Worm (Caenorhabditis elegans) whole organism, late embryonic: ENCODE data around the gene K09C8.2.

Experiments used
- C08G9.2 ChIP-seq: sonication (generic microtip); optimal IDR thresholded peaks from 2 replicates; lab custom pipeline; 2016; ENCODE audit warnings: mild to moderate bottlenecking, missing genetic modification characterization, moderate library complexity, missing compliant biosample characterization
- C38D4.7 ChIP-seq: fragments of 200-800 bp; sonication (Bioruptor generic); optimal IDR thresholded peaks from 2 replicates; lab custom pipeline; 2018; ENCODE audit warnings: mild to moderate bottlenecking, missing genetic modification characterization, moderate library complexity, missing compliant biosample characterization
- K02D7.2 ChIP-seq: sonication (generic microtip); optimal IDR thresholded peaks from 2 replicates; lab custom pipeline; 2017; ENCODE audit warnings: mild to moderate bottlenecking, missing genetic modification characterization, missing compliant biosample characterization
- Y22D7AL.16 ChIP-seq: sonication (generic microtip); optimal IDR thresholded peaks from 2 replicates; lab custom pipeline; 2016; ENCODE audit warnings: missing genetic modification characterization, missing compliant biosample characterization
- ceh-18 ChIP-seq: sonication (generic microtip); optimal IDR thresholded peaks from 2 replicates; lab custom pipeline; 2016; ENCODE audit warnings: missing genetic modification characterization, missing compliant biosample characterization
- ceh-2 ChIP-seq: sonication (generic microtip); optimal IDR thresholded peaks from 2 replicates; lab custom pipeline; 2016; ENCODE audit warnings: missing genotype, missing genetic modification characterization, missing compliant biosample characterization
- ceh-30 ChIP-seq: fragments of 150-350 bp; optimal IDR thresholded peaks from 2 replicates; lab custom pipeline; 2014; ENCODE audit warnings: missing biosample characterization, missing genetic modification characterization
- ceh-31 ChIP-seq: sonication (generic microtip); optimal IDR thresholded peaks from 2 replicates; lab custom pipeline; 2016; ENCODE audit warnings: missing genetic modification characterization, missing compliant biosample characterization
- ceh-45 ChIP-seq: fragments of 200-800 bp; sonication (Bioruptor generic); IDR thresholded peaks from 2 replicates; pipeline ENCODE4 v1.3.6; 2022; ENCODE audit warnings: missing genetic modification reagents, missing genetic modification characterization, missing compliant biosample characterization
- ceh-48 ChIP-seq: sonication (generic microtip); optimal IDR thresholded peaks from 2 replicates; lab custom pipeline; 2016; ENCODE audit warnings: missing genetic modification characterization, inconsistent platforms, missing compliant biosample characterization
- che-1 ChIP-seq: sonication (generic microtip); optimal IDR thresholded peaks from 2 replicates; lab custom pipeline; 2016; ENCODE audit warnings: mild to moderate bottlenecking, missing genetic modification characterization, missing compliant biosample characterization
- dve-1 ChIP-seq: sonication (generic microtip); optimal IDR thresholded peaks from 2 replicates; lab custom pipeline; 2017; ENCODE audit warnings: antibody characterized with exemption, mild to moderate bottlenecking, missing genetic modification characterization, missing compliant biosample characterization
- elt-2 ChIP-seq: sonication (generic microtip); optimal IDR thresholded peaks from 2 replicates; lab custom pipeline; 2016; ENCODE audit warnings: missing genetic modification reagents, missing genetic modification characterization, missing compliant biosample characterization
- elt-4 ChIP-seq: sonication (generic microtip); optimal IDR thresholded peaks from 2 replicates; lab custom pipeline; 2016; ENCODE audit warnings: missing genetic modification characterization, missing compliant biosample characterization
- ets-4 ChIP-seq: sonication (generic microtip); optimal IDR thresholded peaks from 2 replicates; lab custom pipeline; 2016; ENCODE audit warnings: missing genetic modification characterization, missing compliant biosample characterization
- eyg-1 ChIP-seq: sonication (generic microtip); optimal IDR thresholded peaks from 2 replicates; lab custom pipeline; 2016; ENCODE audit warnings: missing genotype, missing genetic modification characterization, missing compliant biosample characterization
- fkh-10 ChIP-seq: fragments of 150-350 bp; optimal IDR thresholded peaks from 2 replicates; lab custom pipeline; 2014; ENCODE audit warnings: missing biosample characterization, missing genetic modification reagents, missing genetic modification characterization
- fkh-6 ChIP-seq: sonication (generic microtip); optimal IDR thresholded peaks from 2 replicates; lab custom pipeline; 2016; ENCODE audit warnings: missing genetic modification characterization, missing compliant biosample characterization
- gmeb-2 ChIP-seq: sonication (generic microtip); optimal IDR thresholded peaks from 2 replicates; lab custom pipeline; 2016; ENCODE audit warnings: missing genetic modification characterization, inconsistent platforms, missing compliant biosample characterization
- hlh-30 ChIP-seq: sonication (generic microtip); optimal IDR thresholded peaks from 2 replicates; lab custom pipeline; 2017; ENCODE audit warnings: antibody characterized with exemption, missing genetic modification characterization, missing compliant biosample characterization; ENCODE audit not compliant: insufficient read depth
- hlh-6 ChIP-seq: sonication (generic microtip); optimal IDR thresholded peaks from 2 replicates; lab custom pipeline; 2016; ENCODE audit warnings: missing genotype, missing genetic modification characterization, missing compliant biosample characterization
- mec-3 ChIP-seq: sonication (generic microtip); optimal IDR thresholded peaks from 2 replicates; lab custom pipeline; 2016; ENCODE audit warnings: borderline replicate concordance, missing genetic modification characterization, missing compliant biosample characterization
- nfya-1 ChIP-seq: sonication (generic microtip); optimal IDR thresholded peaks from 2 replicates; lab custom pipeline; 2017; ENCODE audit warnings: missing genetic modification characterization, mild to moderate bottlenecking, missing compliant biosample characterization, antibody characterized with exemption, moderate library complexity
- nhr-11 ChIP-seq: fragments of 150-350 bp; optimal IDR thresholded peaks from 2 replicates; lab custom pipeline; 2014; ENCODE audit warnings: missing biosample characterization, missing genetic modification characterization
- pag-3 ChIP-seq: sonication (generic microtip); optimal IDR thresholded peaks from 2 replicates; lab custom pipeline; 2016; ENCODE audit warnings: missing compliant biosample characterization, missing genetic modification characterization, borderline replicate concordance
- pat-9 ChIP-seq: fragments of 200-800 bp; sonication (Bioruptor generic); optimal IDR thresholded peaks from 2 replicates; lab custom pipeline; 2018; ENCODE audit warnings: mild to moderate bottlenecking, missing genetic modification characterization, moderate library complexity, missing compliant biosample characterization
- pax-1 ChIP-seq: fragments of 150-350 bp; optimal IDR thresholded peaks from 2 replicates; lab custom pipeline; 2014; ENCODE audit warnings: missing biosample characterization, missing genetic modification characterization
- pha-2 ChIP-seq: sonication (generic microtip); optimal IDR thresholded peaks from 2 replicates; lab custom pipeline; 2017; ENCODE audit warnings: mild to moderate bottlenecking, missing genetic modification characterization, missing compliant biosample characterization
- pqm-1 ChIP-seq: sonication (generic microtip); optimal IDR thresholded peaks from 2 replicates; lab custom pipeline; 2016; ENCODE audit warnings: missing genetic modification characterization, missing compliant biosample characterization
- ref-2 ChIP-seq: sonication (generic microtip); optimal IDR thresholded peaks from 2 replicates; lab custom pipeline; 2016; ENCODE audit warnings: missing genetic modification characterization, missing compliant biosample characterization
- sdc-2 ChIP-seq: sonication (generic microtip); optimal IDR thresholded peaks from 2 replicates; lab custom pipeline; 2016; ENCODE audit warnings: missing genotype, missing genetic modification characterization, missing compliant biosample characterization
- sox-2 ChIP-seq: fragments of 200-800 bp; sonication (Bioruptor generic); IDR thresholded peaks from 2 replicates; pipeline ENCODE4 v1.3.6; 2022; ENCODE audit warnings: missing genetic modification reagents, missing genetic modification characterization, missing compliant biosample characterization
- sox-4 ChIP-seq: sonication (generic microtip); optimal IDR thresholded peaks from 2 replicates; lab custom pipeline; 2017; ENCODE audit warnings: mild to moderate bottlenecking, missing genetic modification characterization, inconsistent platforms, missing compliant biosample characterization
- syd-9 ChIP-seq: sonication (generic microtip); optimal IDR thresholded peaks from 2 replicates; lab custom pipeline; 2016; ENCODE audit warnings: mild to moderate bottlenecking, missing genetic modification characterization, moderate library complexity, missing compliant biosample characterization
- tbx-2 ChIP-seq: sonication (generic microtip); optimal IDR thresholded peaks from 2 replicates; lab custom pipeline; 2016; ENCODE audit warnings: missing genetic modification characterization, missing compliant biosample characterization
- ttx-3 ChIP-seq: sonication (generic microtip); optimal IDR thresholded peaks from 2 replicates; lab custom pipeline; 2016; ENCODE audit warnings: missing genetic modification reagents, missing genetic modification characterization, missing compliant biosample characterization
- unc-3 ChIP-seq, 2 experiments: fragments of 200-800 bp in 1 of 2; sonication (Bioruptor generic) in 1 of 2; sonication (generic microtip) in 1 of 2; conservative IDR thresholded peaks in 1 of 2; optimal IDR thresholded peaks in 1 of 2; 2 replicates each; pipeline versions ENCODE4 v1.3.6 to Lab custom; 2016 to 2022; ENCODE audit warnings: missing compliant biosample characterization in 2 of 2, missing genetic modification characterization in 2 of 2, missing genetic modification reagents in 1 of 2
- unc-55 ChIP-seq: sonication (generic microtip); optimal IDR thresholded peaks from 2 replicates; lab custom pipeline; 2017; ENCODE audit warnings: missing biosample characterization, missing genetic modification reagents, missing genetic modification characterization
- unc-86 ChIP-seq: sonication (generic microtip); optimal IDR thresholded peaks from 2 replicates; lab custom pipeline; 2016; ENCODE audit warnings: missing genetic modification characterization, missing compliant biosample characterization
- zip-5 ChIP-seq: sonication (generic microtip); optimal IDR thresholded peaks from 2 replicates; lab custom pipeline; 2016; ENCODE audit warnings: missing genetic modification characterization, missing compliant biosample characterization

Gene K09C8.2

ce11 chrX:10981374-10981773 lies 22.1 kb downstream of the K09C8.2 start:
- no peak for TF ChIP-seq elt-2 (tag; lab: Kevin White, UChicago)
- TF ChIP-seq mec-3 (tag; lab: Kevin White, UChicago), result no peak
- no peak for TF ChIP-seq che-1 (tag; lab: Kevin White, UChicago)
- TF ChIP-seq pag-3 (tag; lab: Kevin White, UChicago), result no peak
- TF ChIP-seq fkh-6, result no peak
- TF ChIP-seq ceh-30 (tag; lab: Kevin White, UChicago), result no peak
- no peak for TF ChIP-seq nfya-1
- TF ChIP-seq pax-1 (tag; lab: Kevin White, UChicago), result no peak
- TF ChIP-seq ets-4, result no peak

ce11 chrX:10982051-10982450 lies 22.8 kb downstream of the K09C8.2 start, which contains the start of gene ver-4:
TSS of gene ver-4 (plus strand) at chrX:10982351.
- no peak for TF ChIP-seq hlh-6 (tag; lab: Kevin White, UChicago)
- TF ChIP-seq ceh-31, result no peak
- no peak for TF ChIP-seq nfya-1
- no peak for TF ChIP-seq zip-5
- no peak for TF ChIP-seq pat-9 (tag; lab: Kevin White, UChicago)
- TF ChIP-seq unc-86 (tag; lab: Kevin White, UChicago), result no peak
- TF ChIP-seq gmeb-2 (tag; lab: Kevin White, UChicago), result no peak
- TF ChIP-seq C08G9.2, result no peak
- TF ChIP-seq ceh-2 (tag; lab: Kevin White, UChicago), result no peak
- no peak for TF ChIP-seq hlh-30
- no peak for TF ChIP-seq unc-55 (GFP tag; lab: Kevin White, UChicago)
- TF ChIP-seq fkh-10, result no peak
- TF ChIP-seq sox-4 (tag; lab: Kevin White, UChicago), result no peak
- TF ChIP-seq K02D7.2 (tag; lab: Kevin White, UChicago), result no peak
- TF ChIP-seq ceh-48 (tag; lab: Kevin White, UChicago), result no peak
- TF ChIP-seq dve-1 (tag; lab: Kevin White, UChicago), result no peak
- TF ChIP-seq, all 69 proteins: peak for 0

- no peak for TF ChIP-seq ttx-3 (tag; lab: Kevin White, UChicago)
These were observed 30.1 kb downstream of the K09C8.2 start for ce11 chrX:10989286-10989685.

ce11 chrX:10990159-10990854 lies 31.1 kb downstream of the K09C8.2 start:
- peak; percentile 52 for TF ChIP-seq sdc-2 (tag; lab: Kevin White, UChicago)
- TF ChIP-seq nfya-1, result peak; percentile 23
- TF ChIP-seq tbx-2, result peak; percentile 69
- TF ChIP-seq ceh-31, result peak; percentile 64
- TF ChIP-seq pqm-1 (tag; lab: Kevin White, UChicago), result no peak
- TF ChIP-seq sox-2 (GFP tag; lab: Robert Waterston, UW), result peak; percentile 67
- peak; percentile 20 for TF ChIP-seq fkh-6
- TF ChIP-seq C38D4.7 (GFP tag; lab: Kevin White, UChicago), result no peak
- peak; percentile 40 for TF ChIP-seq ceh-2 (tag; lab: Kevin White, UChicago)
- peak; percentile 14 for TF ChIP-seq syd-9 (tag; lab: Kevin White, UChicago)
- peak; percentile 78 for TF ChIP-seq ref-2 (tag; lab: Kevin White, UChicago)

ce11 chrX:10990855-10991176 lies 31.6 kb downstream of the K09C8.2 start:
- no peak for TF ChIP-seq elt-4
- TF ChIP-seq nfya-1, result no peak
- TF ChIP-seq eyg-1 (tag; lab: Kevin White, UChicago), result no peak
- no peak for TF ChIP-seq pha-2
- TF ChIP-seq ceh-18 (tag; lab: Kevin White, UChicago), result no peak
- TF ChIP-seq nhr-11 (tag; lab: Kevin White, UChicago), result no peak
- no peak for TF ChIP-seq ceh-45
- TF ChIP-seq ttx-3 (tag; lab: Kevin White, UChicago), result no peak
- no peak for TF ChIP-seq K02D7.2 (tag; lab: Kevin White, UChicago)
- no peak for TF ChIP-seq Y22D7AL.16
- no peak for TF ChIP-seq unc-3 (GFP tag; conservative IDR thresholded peaks at IDR 0.05; lab: Robert Waterston, UW)
- TF ChIP-seq unc-3 (tag; optimal IDR thresholded peaks at IDR 0.05; lab: Kevin White, UChicago), result no peak
- TF ChIP-seq, all 69 proteins: peak for 0
